Fruit fly (Drosophila melanogaster): ENCODE data around the gene ScsbetaA.

The ScsbetaA gene

dm6 chr3R:8944866-8945265 lies 6.3 kb downstream of the ScsbetaA start, which contains the start of gene CG11964 (continued):
- TF ChIP-seq sob (GFP tag; IDR thresholded peaks at IDR 0.05) = peak; percentile 75
- TF ChIP-seq bcd (GFP tag; optimal IDR thresholded peaks at IDR 0.05) = peak; percentile 52
- TF ChIP-seq row (GFP tag; IDR thresholded peaks at IDR 0.05) = peak; percentile 91
- peak; percentile 50 for TF ChIP-seq bab2 (GFP tag; optimal IDR thresholded peaks at IDR 0.05)
- no peak for TF ChIP-seq Trl (optimal IDR thresholded peaks at IDR 0.05)
- peak; percentile 58 for TF ChIP-seq Trl (GFP tag; optimal IDR thresholded peaks at IDR 0.05)
- TF ChIP-seq CG9797 (GFP tag; optimal IDR thresholded peaks at IDR 0.05) = peak; percentile 53
- TF ChIP-seq dm (GFP tag; optimal IDR thresholded peaks at IDR 0.05) = peak; percentile 90
- peak; percentile 58 for TF ChIP-seq ind (GFP tag; optimal IDR thresholded peaks at IDR 0.05)
- TF ChIP-seq CG5953 (GFP tag; IDR thresholded peaks at IDR 0.05) = no peak
- TF ChIP-seq Hsf (GFP tag; optimal IDR thresholded peaks at IDR 0.05) = peak; percentile 68
- TF ChIP-seq repo (GFP tag; optimal IDR thresholded peaks at IDR 0.05) = peak; percentile 41
- peak; percentile 43 for TF ChIP-seq sisA (GFP tag; IDR thresholded peaks at IDR 0.05)
- peak; percentile 99 for TF ChIP-seq BEAF-32 (GFP tag; optimal IDR thresholded peaks at IDR 0.05)
- no peak for TF ChIP-seq jing (GFP tag; optimal IDR thresholded peaks at IDR 0.05)
- TF ChIP-seq gro (GFP tag; optimal IDR thresholded peaks at IDR 0.05) = peak; percentile 82
- TF ChIP-seq CG16863 (GFP tag; optimal IDR thresholded peaks at IDR 0.05) = peak; percentile 61
- TF ChIP-seq Oli (tag; optimal IDR thresholded peaks at IDR 0.05) = no peak
- TF ChIP-seq CG31365 (tag; optimal IDR thresholded peaks at IDR 0.05) = no peak
- TF ChIP-seq odd (GFP tag; optimal IDR thresholded peaks at IDR 0.05) = no peak
- TF ChIP-seq E2f1 (GFP tag; IDR thresholded peaks at IDR 0.05) = peak; percentile 33; the same call in 1 of the 2 replicates
- no peak for TF ChIP-seq dan (GFP tag; IDR thresholded peaks at IDR 0.05)
- no peak for TF ChIP-seq CG15073 (GFP tag; optimal IDR thresholded peaks at IDR 0.05)
- peak; percentile 2 for TF ChIP-seq CrebB (tag; optimal IDR thresholded peaks at IDR 0.05)
- TF ChIP-seq ttk (GFP tag; IDR thresholded peaks at IDR 0.05) = no peak
- peak; percentile 90 for TF ChIP-seq CG15514 (GFP tag; optimal IDR thresholded peaks at IDR 0.05)
- TF ChIP-seq CG17612 (GFP tag; IDR thresholded peaks at IDR 0.05) = no peak
- TF ChIP-seq unpg (GFP tag; optimal IDR thresholded peaks at IDR 0.05) = peak; percentile 38
- TF ChIP-seq ac (GFP tag; optimal IDR thresholded peaks at IDR 0.05) = no peak
- TF ChIP-seq CG43689 (GFP tag; IDR thresholded peaks at IDR 0.05) = no peak
- no peak for TF ChIP-seq CG16779 (GFP tag; IDR thresholded peaks at IDR 0.05)
- TF ChIP-seq chm (GFP tag; IDR thresholded peaks at IDR 0.05) = no peak
- peak; percentile 33 for TF ChIP-seq maf-S (GFP tag; optimal IDR thresholded peaks at IDR 0.05)
- peak; percentile 53; the same call in 1 of the 2 replicates for TF ChIP-seq cas (GFP tag; IDR thresholded peaks at IDR 0.05)
- peak; percentile 75 for TF ChIP-seq CG34422 (GFP tag; IDR thresholded peaks at IDR 0.05)
- no peak for TF ChIP-seq otp (GFP tag; IDR thresholded peaks at IDR 0.05)
- TF ChIP-seq CG33557 (GFP tag; optimal IDR thresholded peaks at IDR 0.05) = peak; percentile 36
- TF ChIP-seq CG7963 (GFP tag; IDR thresholded peaks at IDR 0.05; ENCODE audit: partially characterized antibody) = peak; percentile 99
- TF ChIP-seq Dek (tag; optimal IDR thresholded peaks at IDR 0.05) = peak; percentile 65
- peak; percentile 98 for TF ChIP-seq CG14860 (GFP tag; IDR thresholded peaks at IDR 0.05; ENCODE audit: partially characterized antibody)
- TF ChIP-seq h (optimal IDR thresholded peaks at IDR 0.05) = no peak
- TF ChIP-seq CG12236 (GFP tag; optimal IDR thresholded peaks at IDR 0.05) = no peak
- peak; percentile 95 for TF ChIP-seq MBD-R2 (GFP tag; IDR thresholded peaks at IDR 0.05)
- no peak for TF ChIP-seq cato (GFP tag; optimal IDR thresholded peaks at IDR 0.05; ENCODE audit: borderline replicate concordance)
- no peak for TF ChIP-seq CG17912 (GFP tag; optimal IDR thresholded peaks at IDR 0.05)
- peak; percentile 4 for TF ChIP-seq CG18619 (GFP tag; optimal IDR thresholded peaks at IDR 0.05)
- no peak for TF ChIP-seq CG13775 (GFP tag; optimal IDR thresholded peaks at IDR 0.05)
- TF ChIP-seq Camta (GFP tag; optimal IDR thresholded peaks at IDR 0.05) = peak; percentile 52
- TF ChIP-seq CG14667 (GFP tag; IDR thresholded peaks at IDR 0.05) = 0 out of 2 replicates have a peak, but pooled peaks have one; percentile 24
- peak; percentile 67 for TF ChIP-seq gem (tag; optimal IDR thresholded peaks at IDR 0.05)
- TF ChIP-seq CG31441 (GFP tag; IDR thresholded peaks at IDR 0.05) = peak; percentile 54
- TF ChIP-seq schlank (tag; optimal IDR thresholded peaks at IDR 0.05) = no peak
- peak; percentile 47; the same call in 1 of the 3 replicates for TF ChIP-seq CG17361 (GFP tag; IDR thresholded peaks at IDR 0.05)
